Fruit fly (Drosophila melanogaster): ENCODE results near the gene RhoBTB.

The RhoBTB gene

DNA sequence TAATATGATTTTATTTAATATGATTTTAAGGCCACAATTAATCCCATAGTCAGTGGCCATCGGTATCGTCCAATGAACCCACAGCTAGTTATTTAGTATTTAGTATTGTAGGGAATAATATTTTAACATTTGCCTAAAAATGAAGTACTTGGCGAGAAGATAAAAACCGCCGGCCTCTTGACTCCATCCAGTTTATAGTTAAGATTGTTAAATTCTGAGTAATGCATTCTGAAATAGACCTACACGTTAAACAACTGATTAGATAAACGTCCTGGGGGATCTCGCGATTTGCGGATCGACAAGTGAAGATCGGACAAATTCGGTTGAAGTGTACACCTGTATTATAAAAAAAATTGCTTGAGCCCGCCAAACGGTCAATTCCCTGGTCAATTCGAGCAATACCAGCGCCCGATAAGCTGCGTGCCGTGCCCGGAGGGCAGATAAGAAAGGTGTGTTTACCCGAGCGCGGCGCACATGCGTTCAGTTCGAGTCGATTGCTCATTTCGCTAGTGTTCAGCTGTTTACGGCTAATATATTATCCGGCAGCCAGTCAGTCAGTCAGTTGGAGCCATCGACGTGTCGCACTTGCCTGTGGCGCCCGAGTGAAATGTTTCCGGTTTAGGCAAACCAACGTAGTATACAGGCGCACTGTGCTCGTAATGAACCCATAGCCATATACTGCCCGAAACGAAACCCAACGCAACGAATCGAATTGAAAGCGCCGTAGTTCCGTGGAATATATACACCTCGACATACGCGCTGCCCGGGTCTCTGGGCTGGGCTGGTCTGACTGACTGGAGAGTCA is 11.2 kb downstream of the RhoBTB start:
- peak; percentile 24 for TF ChIP-seq Eip78C (GFP tag)
- TF ChIP-seq CG4318 (GFP tag; optimal IDR thresholded peaks at IDR 0.05), result no peak
- TF ChIP-seq achi (GFP tag; optimal IDR thresholded peaks at IDR 0.05), result no peak
- peak; percentile 26 for TF ChIP-seq fkh (GFP tag; optimal IDR thresholded peaks at IDR 0.05)
- peak; percentile 44 for TF ChIP-seq vri (GFP tag; optimal IDR thresholded peaks at IDR 0.05)
- peak; percentile 88 for TF ChIP-seq svp (GFP tag)
- peak; percentile 23; the same call in 1 of the 3 replicates for TF ChIP-seq CG6163 (GFP tag; IDR thresholded peaks at IDR 0.05)

dm6 chr3L:20387843-20388163 is 11.8 kb downstream of the RhoBTB start:
- TF ChIP-seq CG6276 (GFP tag; optimal IDR thresholded peaks at IDR 0.05), result peak; percentile 43
- TF ChIP-seq Blimp-1 (GFP tag; optimal IDR thresholded peaks at IDR 0.05), result no peak
- TF ChIP-seq spab (GFP tag; optimal IDR thresholded peaks at IDR 0.05), result peak; percentile 18
- 0 out of 3 replicates have a peak, but pooled peaks have one; percentile 16 for TF ChIP-seq CG8119 (GFP tag; IDR thresholded peaks at IDR 0.05)
- TF ChIP-seq CG10669 (GFP tag; optimal IDR thresholded peaks at IDR 0.05), result no peak
- TF ChIP-seq CG31627 (GFP tag; optimal IDR thresholded peaks at IDR 0.05), result no peak
- peak; percentile 27 for TF ChIP-seq Eip78C (GFP tag)
- peak; percentile 62 for TF ChIP-seq CG6808 (GFP tag; optimal IDR thresholded peaks at IDR 0.05)
- TF ChIP-seq CG1621 (tag; optimal IDR thresholded peaks at IDR 0.05), result peak; percentile 3
- TF ChIP-seq CG9139 (GFP tag; optimal IDR thresholded peaks at IDR 0.05), result peak; percentile 49
- TF ChIP-seq ss (GFP tag; optimal IDR thresholded peaks at IDR 0.05), result peak in 1 of 2 experiments; percentile 68

DNA sequence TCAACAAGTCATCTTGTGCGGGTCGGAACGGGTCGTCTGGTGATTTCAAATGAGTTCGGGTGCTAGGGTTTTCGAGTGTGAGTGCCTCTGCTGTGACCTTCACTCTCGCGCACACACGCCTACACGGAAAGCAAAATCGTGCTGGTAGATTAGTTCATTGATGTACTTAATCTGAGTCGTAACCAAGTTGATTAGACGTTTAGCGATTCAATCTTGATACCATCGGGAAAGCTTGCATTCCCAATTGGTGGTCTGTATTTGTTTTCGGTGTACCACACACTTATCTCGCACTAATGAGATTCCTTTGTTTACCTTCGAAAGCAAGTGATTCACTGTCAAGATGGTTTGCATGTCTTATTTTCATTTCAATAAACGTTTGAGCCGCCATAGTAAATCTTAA is 12.9 kb downstream of the RhoBTB start:
- TF ChIP-seq Ets96B (tag; optimal IDR thresholded peaks at IDR 0.05) (no peak), lz (GFP tag; optimal IDR thresholded peaks at IDR 0.05) (no peak), Hr4 (GFP tag; optimal IDR thresholded peaks at IDR 0.05) (no peak), Ets21C (GFP tag; optimal IDR thresholded peaks at IDR 0.05) (no peak), CG10669 (GFP tag; optimal IDR thresholded peaks at IDR 0.05) (no peak), CG6163 (GFP tag; IDR thresholded peaks at IDR 0.05) (no peak), acj6 (GFP tag; optimal IDR thresholded peaks at IDR 0.05) (no peak), CG16779 (tag; optimal IDR thresholded peaks at IDR 0.05) (no peak), CG1621 (tag; optimal IDR thresholded peaks at IDR 0.05) (no peak), Eip75B (GFP tag; optimal IDR thresholded peaks at IDR 0.05) (no peak), CG6276 (GFP tag; optimal IDR thresholded peaks at IDR 0.05) (no peak), CG8632 (GFP tag; optimal IDR thresholded peaks at IDR 0.05) (no peak), Lpt (GFP tag; optimal IDR thresholded peaks at IDR 0.05) (no peak), CG31627 (GFP tag; optimal IDR thresholded peaks at IDR 0.05) (peak; percentile 25), CG4318 (GFP tag; optimal IDR thresholded peaks at IDR 0.05) (no peak), net (GFP tag; optimal IDR thresholded peaks at IDR 0.05) (no peak), achi (GFP tag; optimal IDR thresholded peaks at IDR 0.05) (no peak), CG6808 (GFP tag; optimal IDR thresholded peaks at IDR 0.05) (no peak), pdm3 (GFP tag; optimal IDR thresholded peaks at IDR 0.05) (no peak), CG15336 (GFP tag; IDR thresholded peaks at IDR 0.05) (no peak), vri (GFP tag; optimal IDR thresholded peaks at IDR 0.05) (peak; percentile 63), topi (GFP tag; optimal IDR thresholded peaks at IDR 0.05) (no peak), svp (GFP tag) (peak; percentile 91), esn (GFP tag; optimal IDR thresholded peaks at IDR 0.05) (peak; percentile 26), CG6854 (GFP tag; optimal IDR thresholded peaks at IDR 0.05) (no peak), fkh (GFP tag; optimal IDR thresholded peaks at IDR 0.05) (peak; percentile 51), eg (GFP tag; IDR thresholded peaks at IDR 0.05) (no peak), Hr38 (GFP tag; optimal IDR thresholded peaks at IDR 0.05) (no peak), CG11294 (GFP tag; IDR thresholded peaks at IDR 0.05) (no peak), Sox14 (GFP tag; optimal IDR thresholded peaks at IDR 0.05) (peak; percentile 16), fd59A (GFP tag; optimal IDR thresholded peaks at IDR 0.05) (no peak), ss (GFP tag; optimal IDR thresholded peaks at IDR 0.05) (no peak), Hr39 (GFP tag; optimal IDR thresholded peaks at IDR 0.05) (peak; percentile 24), CG34406 (GFP tag; optimal IDR thresholded peaks at IDR 0.05) (no peak), CG3032 (tag; optimal IDR thresholded peaks at IDR 0.05) (no peak), dsx (GFP tag; optimal IDR thresholded peaks at IDR 0.05; ENCODE audit: poor library complexity, severe bottlenecking) (no peak), Met (GFP tag; optimal IDR thresholded peaks at IDR 0.05) (no peak), spab (GFP tag; optimal IDR thresholded peaks at IDR 0.05) (no peak), CG8319 (GFP tag; optimal IDR thresholded peaks at IDR 0.05) (peak; percentile 3), CG11902 (GFP tag; optimal IDR thresholded peaks at IDR 0.05) (no peak), Sox102F (GFP tag; optimal IDR thresholded peaks at IDR 0.05) (no peak)
